Worm (Caenorhabditis elegans) whole organism, L3 larva: ENCODE measurements around the gene D2089.3.

Experiments used
- R02D3.7 ChIP-seq: fragments of 150-350 bp; optimal IDR thresholded peaks from 2 replicates; lab custom pipeline; 2014; ENCODE audit warnings: missing biosample characterization, missing genetic modification characterization
- elt-2 ChIP-seq: sonication (generic microtip); optimal IDR thresholded peaks from 2 replicates; lab custom pipeline; 2016; ENCODE audit warnings: missing genetic modification reagents, mild to moderate bottlenecking, missing genetic modification characterization, missing compliant biosample characterization
- fkh-10 ChIP-seq: sonication (generic microtip); optimal IDR thresholded peaks from 2 replicates; lab custom pipeline; 2017; ENCODE audit warnings: missing biosample characterization, missing genetic modification reagents, missing genetic modification characterization
- fkh-2 ChIP-seq: fragments of 150-350 bp; optimal IDR thresholded peaks from 2 replicates; lab custom pipeline; 2014; ENCODE audit warnings: missing biosample characterization, missing genetic modification reagents, missing genetic modification characterization
- hmg-11 ChIP-seq: sonication (generic microtip); optimal IDR thresholded peaks from 2 replicates; lab custom pipeline; 2016; ENCODE audit warnings: missing genetic modification characterization, missing compliant biosample characterization
- jun-1 ChIP-seq: fragments of 150-350 bp; optimal IDR thresholded peaks from 2 replicates; lab custom pipeline; 2014; ENCODE audit warnings: missing biosample characterization, missing genetic modification reagents, missing genetic modification characterization
- lsy-12 ChIP-seq: sonication (generic microtip); optimal IDR thresholded peaks from 2 replicates; lab custom pipeline; 2016; ENCODE audit warnings: mild to moderate bottlenecking, missing genetic modification characterization, missing compliant biosample characterization
- nhr-25 ChIP-seq: sonication (generic microtip); optimal IDR thresholded peaks from 2 replicates; lab custom pipeline; 2017; ENCODE audit warnings: missing biosample characterization, missing genetic modification characterization
- nhr-43 ChIP-seq: sonication (generic microtip); optimal IDR thresholded peaks from 2 replicates; lab custom pipeline; 2016; ENCODE audit warnings: mild to moderate bottlenecking, missing genetic modification characterization, missing compliant biosample characterization; ENCODE audit not compliant: poor library complexity, severe bottlenecking
- pha-4 ChIP-seq: fragments of 150-350 bp; optimal IDR thresholded peaks from 2 replicates; lab custom pipeline; 2014; ENCODE audit warnings: missing biosample characterization, missing genetic modification reagents, missing genetic modification characterization
- pqm-1 ChIP-seq: fragments of 150-350 bp; optimal IDR thresholded peaks from 2 replicates; lab custom pipeline; 2017; ENCODE audit warnings: missing biosample characterization, missing genetic modification characterization, inconsistent platforms
- unc-62 ChIP-seq: fragments of 150-350 bp; sonication (generic microtip); optimal IDR thresholded peaks from 4 replicates; lab custom pipeline; 2014; ENCODE audit warnings: missing biosample characterization, missing genetic modification reagents, missing genetic modification characterization

D2089.3 gene

DNA sequence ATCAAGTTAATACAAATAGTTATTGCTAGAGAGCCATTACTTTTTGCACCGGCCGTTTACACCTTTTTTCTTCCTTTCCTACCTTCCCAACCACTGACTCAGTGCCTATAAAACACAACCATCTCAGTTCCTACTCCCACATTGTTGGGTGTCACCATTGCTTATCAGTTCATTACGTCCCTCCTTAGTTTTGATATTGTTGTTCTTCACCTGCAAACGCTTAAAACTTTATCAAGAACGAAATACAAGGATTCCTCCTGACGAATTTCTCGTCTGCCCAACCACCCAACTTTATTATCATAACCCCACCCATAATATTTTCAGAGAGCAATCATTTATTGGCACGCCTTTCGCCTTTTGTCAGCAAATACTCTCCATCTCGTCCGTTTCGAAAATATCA lies 37.8 kb downstream of the D2089.3 start:
- TF ChIP-seq jun-1 (tag; lab: Kevin White, UChicago): peak; percentile 38
- TF ChIP-seq pqm-1: peak; percentile 38
- peak; percentile 84 for TF ChIP-seq elt-2
- TF ChIP-seq nhr-43 (tag; lab: Kevin White, UChicago): no peak

DNA sequence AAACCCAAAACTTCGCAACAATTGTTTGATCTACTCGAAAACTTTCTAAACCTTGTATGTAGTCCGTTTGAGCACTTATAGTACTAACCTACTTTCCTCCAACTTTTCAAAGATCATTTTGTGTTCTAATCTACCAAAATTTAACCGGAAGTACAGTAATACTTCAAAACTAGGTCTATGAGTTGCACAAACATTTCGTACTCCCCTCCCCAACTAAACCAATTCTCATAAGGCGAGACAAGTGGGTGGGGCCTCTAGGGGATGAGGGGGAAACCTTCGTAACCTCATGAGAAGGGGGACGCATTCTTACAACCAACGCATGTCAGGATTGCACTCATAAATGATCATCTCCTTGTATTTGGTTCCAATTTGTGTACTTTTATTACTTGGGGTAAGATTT lies 43.0 kb downstream of the D2089.3 start, which contains the start of gene cutl-9:
Gene cutl-9, plus strand, starts transcription at position 301 of the 400 bp plus-strand sequence.
- TF ChIP-seq fkh-2 (tag; lab: Kevin White, UChicago) (no peak), pha-4 (tag; lab: Kevin White, UChicago) (no peak), R02D3.7 (tag; lab: Kevin White, UChicago) (no peak), unc-62 (GFP tag; lab: Kevin White, UChicago) (no peak), lsy-12 (tag; lab: Kevin White, UChicago) (no peak), hmg-11 (no peak), fkh-10 (GFP tag; lab: Kevin White, UChicago) (no peak), nhr-25 (no peak)

DNA sequence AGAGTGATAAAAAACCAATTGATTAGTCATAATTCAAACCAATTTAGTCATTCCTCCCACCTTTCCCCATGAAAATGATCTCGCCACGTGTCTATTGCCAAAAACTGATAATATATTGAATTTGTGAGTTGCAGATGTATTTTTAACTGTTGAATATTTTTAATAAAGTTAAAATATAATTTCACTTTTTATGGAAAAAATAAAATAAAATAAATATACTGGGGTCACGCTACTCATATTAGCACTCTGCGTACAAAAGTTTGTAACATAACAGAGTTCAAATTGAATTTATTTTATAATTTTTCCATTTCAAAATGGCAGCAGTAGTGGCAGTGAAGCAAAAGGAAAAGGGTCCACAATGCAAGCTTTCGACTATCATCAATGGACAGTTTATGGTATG lies 46.8 kb downstream of the D2089.3 start, which contains the start of gene C14A4.13:
Gene C14A4.13, plus strand, starts transcription at position 301 of the 400 bp plus-strand sequence.
- TF ChIP-seq jun-1 (tag; lab: Kevin White, UChicago): no peak
